Fruit fly (Drosophila melanogaster): ENCODE results near the gene gskt.

Gene gskt

dm6 chr3R:31325055-31325454 lies 47.2 kb upstream of the gskt start (continued):
- TF ChIP-seq Hmx (GFP tag; optimal IDR thresholded peaks at IDR 0.05) (no peak), MTF-1 (GFP tag; optimal IDR thresholded peaks at IDR 0.05; ENCODE audit: borderline replicate concordance) (peak; percentile 61), Doc2 (GFP tag; IDR thresholded peaks at IDR 0.05) (no peak), ac (GFP tag; optimal IDR thresholded peaks at IDR 0.05) (no peak), CG32772 (GFP tag; IDR thresholded peaks at IDR 0.05) (peak; percentile 73), mirr (GFP tag; optimal IDR thresholded peaks at IDR 0.05) (no peak), Hmr (GFP tag; optimal IDR thresholded peaks at IDR 0.05) (peak; percentile 59), hth (optimal IDR thresholded peaks at IDR 0.05) (no peak), gsb (GFP tag; IDR thresholded peaks at IDR 0.05) (peak; percentile 33; the same call in 1 of the 2 replicates), Dll (GFP tag; IDR thresholded peaks at IDR 0.05; ENCODE audit: partially characterized antibody) (no peak), Sry-δ (GFP tag; optimal IDR thresholded peaks at IDR 0.05) (no peak), CG3847 (GFP tag; IDR thresholded peaks at IDR 0.05) (peak; percentile 50), pros (GFP tag; optimal IDR thresholded peaks at IDR 0.05) (no peak), CG16779 (GFP tag; IDR thresholded peaks at IDR 0.05) (no peak), da (GFP tag; optimal IDR thresholded peaks at IDR 0.05) (no peak), CG31388 (GFP tag; optimal IDR thresholded peaks at IDR 0.05) (peak; percentile 40), jumu (GFP tag; optimal IDR thresholded peaks at IDR 0.05) (no peak), CG15514 (GFP tag; optimal IDR thresholded peaks at IDR 0.05) (peak; percentile 61), zen (tag; optimal IDR thresholded peaks at IDR 0.05) (peak; percentile 63), Ptx1 (GFP tag; IDR thresholded peaks at IDR 0.05) (peak; percentile 83), CG11247 (GFP tag; IDR thresholded peaks at IDR 0.05) (peak; percentile 60), CG9609 (GFP tag; optimal IDR thresholded peaks at IDR 0.05) (no peak), h (optimal IDR thresholded peaks at IDR 0.05) (no peak), odd (GFP tag; optimal IDR thresholded peaks at IDR 0.05) (peak; percentile 43), vvl (GFP tag; IDR thresholded peaks at IDR 0.05) (peak; percentile 82), dan (GFP tag; IDR thresholded peaks at IDR 0.05) (no peak), eve (GFP tag; optimal IDR thresholded peaks at IDR 0.05) (no peak), corto (GFP tag; optimal IDR thresholded peaks at IDR 0.05) (no peak), CG1792 (GFP tag; optimal IDR thresholded peaks at IDR 0.05) (no peak), kay (GFP tag; optimal IDR thresholded peaks at IDR 0.05) (no peak), Nf-YB (GFP tag; optimal IDR thresholded peaks at IDR 0.05) (peak; percentile 19), Sin3A (optimal IDR thresholded peaks at IDR 0.05) (no peak), Hr39 (optimal IDR thresholded peaks at IDR 0.05) (no peak), sim (GFP tag; IDR thresholded peaks at IDR 0.05) (no peak), z (GFP tag; IDR thresholded peaks at IDR 0.05) (no peak), MESR4 (GFP tag; optimal IDR thresholded peaks at IDR 0.05) (no peak), CG3281 (GFP tag; optimal IDR thresholded peaks at IDR 0.05) (peak; percentile 63), CG18476 (GFP tag; optimal IDR thresholded peaks at IDR 0.05) (peak; percentile 57), CG16863 (GFP tag; optimal IDR thresholded peaks at IDR 0.05) (no peak), aop (GFP tag; IDR thresholded peaks at IDR 0.05) (0 out of 2 replicates have a peak, but pooled peaks have one; percentile 56), CG2712 (tag; optimal IDR thresholded peaks at IDR 0.05) (peak; percentile 80), Dfd (GFP tag; optimal IDR thresholded peaks at IDR 0.05) (no peak), CG16813 (GFP tag; IDR thresholded peaks at IDR 0.05; ENCODE audit: partially characterized antibody) (no peak), CG9876 (GFP tag; optimal IDR thresholded peaks at IDR 0.05) (no peak), Xbp1 (GFP tag; optimal IDR thresholded peaks at IDR 0.05) (peak; percentile 75), CG1602 (GFP tag; optimal IDR thresholded peaks at IDR 0.05) (peak; percentile 56), CG17829 (tag; optimal IDR thresholded peaks at IDR 0.05) (peak; percentile 47), CG14710 (tag; optimal IDR thresholded peaks at IDR 0.05) (peak; percentile 75), CG10462 (GFP tag; optimal IDR thresholded peaks at IDR 0.05) (no peak), cwo (GFP tag; optimal IDR thresholded peaks at IDR 0.05) (peak; percentile 63), Bgb (GFP tag; IDR thresholded peaks at IDR 0.05; ENCODE audit: partially characterized antibody) (no peak), Jarid2 (GFP tag; optimal IDR thresholded peaks at IDR 0.05) (peak; percentile 31), caup (GFP tag; optimal IDR thresholded peaks at IDR 0.05; ENCODE audit: severe bottlenecking) (peak; percentile 68)
